Fruit fly (Drosophila melanogaster) S2 (cell line): Measurements from ENCODE around the gene Bet3.

Source experiments
- CG8478 ChIP-seq: fragments of >200 bp; optimal IDR thresholded peaks from 2 replicates; lab custom pipeline; 2018
- CTCF ChIP-seq, 2 experiments: fragments of >200 bp; optimal IDR thresholded peaks; 2 replicates each; lab custom pipeline; 2018

dm6 chr3L:9438858-9439257 is 3.2 kb downstream of the Bet3 start:
- no peak for TF ChIP-seq CG8478 (lab: Kevin White, UChicago)
- TF ChIP-seq CTCF (optimal IDR thresholded peaks at IDR 0.05; lab: Kevin White, UChicago) = no peak
